Worm (Caenorhabditis elegans) whole organism, late embryonic: ENCODE results near the gene tag-120.

Experiments used
- F13H6.1 ChIP-seq: sonication (generic microtip); optimal IDR thresholded peaks from 2 replicates; lab custom pipeline; 2016; ENCODE audit warnings: missing genetic modification characterization, missing compliant biosample characterization
- K02D7.2 ChIP-seq: sonication (generic microtip); optimal IDR thresholded peaks from 2 replicates; lab custom pipeline; 2017; ENCODE audit warnings: mild to moderate bottlenecking, missing genetic modification characterization, missing compliant biosample characterization
- T23F11.4 ChIP-seq: fragments of 200-800 bp; sonication (Bioruptor generic); optimal IDR thresholded peaks from 2 replicates; lab custom pipeline; 2018; ENCODE audit warnings: mild to moderate bottlenecking, missing genetic modification characterization, missing compliant biosample characterization
- ceh-14 ChIP-seq: sonication (generic microtip); optimal IDR thresholded peaks from 2 replicates; lab custom pipeline; 2016; ENCODE audit warnings: missing genotype, missing genetic modification characterization, missing compliant biosample characterization
- ceh-18 ChIP-seq: sonication (generic microtip); optimal IDR thresholded peaks from 2 replicates; lab custom pipeline; 2016; ENCODE audit warnings: missing genetic modification characterization, missing compliant biosample characterization
- ceh-19 ChIP-seq: fragments of 200-800 bp; sonication (Bioruptor generic); optimal IDR thresholded peaks from 2 replicates; lab custom pipeline; 2018; ENCODE audit warnings: mild to moderate bottlenecking, missing genetic modification characterization, missing compliant biosample characterization
- ceh-2 ChIP-seq: sonication (generic microtip); optimal IDR thresholded peaks from 2 replicates; lab custom pipeline; 2016; ENCODE audit warnings: missing genotype, missing genetic modification characterization, missing compliant biosample characterization
- ceh-24 ChIP-seq: sonication (generic microtip); optimal IDR thresholded peaks from 2 replicates; lab custom pipeline; 2016; ENCODE audit warnings: mild to moderate bottlenecking, missing genetic modification characterization, missing compliant biosample characterization
- ceh-31 ChIP-seq: sonication (generic microtip); optimal IDR thresholded peaks from 2 replicates; lab custom pipeline; 2016; ENCODE audit warnings: missing genetic modification characterization, missing compliant biosample characterization
- ceh-48 ChIP-seq: sonication (generic microtip); optimal IDR thresholded peaks from 2 replicates; lab custom pipeline; 2016; ENCODE audit warnings: missing genetic modification characterization, inconsistent platforms, missing compliant biosample characterization
- eyg-1 ChIP-seq: sonication (generic microtip); optimal IDR thresholded peaks from 2 replicates; lab custom pipeline; 2016; ENCODE audit warnings: missing genotype, missing genetic modification characterization, missing compliant biosample characterization
- fkh-10 ChIP-seq: fragments of 150-350 bp; optimal IDR thresholded peaks from 2 replicates; lab custom pipeline; 2014; ENCODE audit warnings: missing biosample characterization, missing genetic modification reagents, missing genetic modification characterization
- lim-6 ChIP-seq: sonication (generic microtip); optimal IDR thresholded peaks from 2 replicates; lab custom pipeline; 2016; ENCODE audit warnings: missing genetic modification characterization, missing compliant biosample characterization
- nfya-1 ChIP-seq: sonication (generic microtip); optimal IDR thresholded peaks from 2 replicates; lab custom pipeline; 2017; ENCODE audit warnings: missing genetic modification characterization, mild to moderate bottlenecking, missing compliant biosample characterization, antibody characterized with exemption, moderate library complexity
- npax-4 ChIP-seq: sonication (generic microtip); optimal IDR thresholded peaks from 2 replicates; lab custom pipeline; 2016; ENCODE audit warnings: missing genetic modification characterization, missing compliant biosample characterization
- pat-9 ChIP-seq: fragments of 200-800 bp; sonication (Bioruptor generic); optimal IDR thresholded peaks from 2 replicates; lab custom pipeline; 2018; ENCODE audit warnings: mild to moderate bottlenecking, missing genetic modification characterization, moderate library complexity, missing compliant biosample characterization
- ref-2 ChIP-seq: sonication (generic microtip); optimal IDR thresholded peaks from 2 replicates; lab custom pipeline; 2016; ENCODE audit warnings: missing genetic modification characterization, missing compliant biosample characterization
- tbx-2 ChIP-seq: sonication (generic microtip); optimal IDR thresholded peaks from 2 replicates; lab custom pipeline; 2016; ENCODE audit warnings: missing genetic modification characterization, missing compliant biosample characterization
- unc-42 ChIP-seq: sonication (generic microtip); optimal IDR thresholded peaks from 2 replicates; lab custom pipeline; 2016; ENCODE audit warnings: missing genotype, missing genetic modification characterization, missing compliant biosample characterization
- unc-86 ChIP-seq: sonication (generic microtip); optimal IDR thresholded peaks from 2 replicates; lab custom pipeline; 2016; ENCODE audit warnings: missing genetic modification characterization, missing compliant biosample characterization
- ztf-16 ChIP-seq: sonication (generic microtip); optimal IDR thresholded peaks from 2 replicates; lab custom pipeline; 2017; ENCODE audit warnings: missing genetic modification characterization, missing compliant biosample characterization

The tag-120 gene

DNA sequence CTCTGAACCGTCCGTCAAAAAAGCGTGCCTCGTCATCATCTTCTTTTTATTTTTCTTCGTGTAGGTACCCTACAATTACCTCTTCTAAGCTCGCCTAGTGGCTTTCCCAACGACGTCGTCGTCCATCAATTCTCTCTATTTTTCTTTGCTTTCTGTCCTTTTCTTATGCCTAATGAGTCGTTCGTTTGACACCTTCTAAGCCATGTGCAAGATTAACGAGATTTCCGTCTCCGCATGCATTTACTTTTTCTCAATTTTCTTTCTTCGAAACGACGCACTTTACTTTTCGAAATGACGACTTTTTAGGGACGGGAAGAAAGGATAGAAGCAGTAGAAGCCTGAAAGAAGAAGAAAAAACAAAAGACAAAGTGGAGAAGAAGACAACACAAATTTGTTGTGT, 43.2 kb downstream of the tag-120 start, which contains the start of gene ZK287.1:
Gene ZK287.1, plus strand, starts transcription at position 301 of the 400 bp plus-strand sequence.
- no peak for TF ChIP-seq ceh-2 (tag; lab: Kevin White, UChicago)
- TF ChIP-seq ceh-24 (tag; lab: Kevin White, UChicago), result no peak
- peak; percentile 17 for TF ChIP-seq unc-42
- TF ChIP-seq T23F11.4 (GFP tag; lab: Kevin White, UChicago), result no peak
- TF ChIP-seq pat-9 (tag; lab: Kevin White, UChicago), result no peak
- TF ChIP-seq F13H6.1 (tag; lab: Kevin White, UChicago), result no peak
- no peak for TF ChIP-seq ztf-16 (tag; lab: Kevin White, UChicago)
- TF ChIP-seq npax-4, result no peak
- no peak for TF ChIP-seq eyg-1 (tag; lab: Kevin White, UChicago)
- peak; percentile 3 for TF ChIP-seq fkh-10 (GFP tag; lab: Kevin White, UChicago)

DNA sequence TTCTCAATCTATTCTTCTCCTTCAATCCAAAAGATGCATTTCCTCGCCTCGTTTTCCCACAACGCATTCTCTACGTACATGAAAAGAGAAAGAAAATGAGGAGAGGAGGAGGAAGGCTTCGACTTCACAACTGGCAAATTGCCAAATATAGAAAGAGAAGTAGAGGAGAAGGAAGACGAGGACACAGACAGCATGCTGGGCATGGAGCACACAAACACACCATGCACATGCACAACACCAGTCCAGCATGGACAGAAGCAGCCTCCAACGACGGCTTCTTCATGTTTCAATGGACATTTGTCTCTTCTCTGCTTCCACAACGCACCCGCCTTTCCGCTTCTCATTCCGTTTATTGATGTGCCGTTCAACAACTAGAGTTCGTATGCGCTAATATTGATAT, 45.0 kb downstream of the tag-120 start:
- TF ChIP-seq ceh-48 (peak; percentile 30), lim-6 (no peak), unc-42 (peak; percentile 14), unc-86 (peak; percentile 18), ceh-31 (peak; percentile 82), ceh-18 (tag; lab: Kevin White, UChicago) (no peak), tbx-2 (tag; lab: Kevin White, UChicago) (peak; percentile 44), nfya-1 (tag; lab: Kevin White, UChicago) (peak; percentile 56), ceh-19 (GFP tag; lab: Kevin White, UChicago) (peak; percentile 39), ref-2 (tag; lab: Kevin White, UChicago) (peak; percentile 0)

DNA sequence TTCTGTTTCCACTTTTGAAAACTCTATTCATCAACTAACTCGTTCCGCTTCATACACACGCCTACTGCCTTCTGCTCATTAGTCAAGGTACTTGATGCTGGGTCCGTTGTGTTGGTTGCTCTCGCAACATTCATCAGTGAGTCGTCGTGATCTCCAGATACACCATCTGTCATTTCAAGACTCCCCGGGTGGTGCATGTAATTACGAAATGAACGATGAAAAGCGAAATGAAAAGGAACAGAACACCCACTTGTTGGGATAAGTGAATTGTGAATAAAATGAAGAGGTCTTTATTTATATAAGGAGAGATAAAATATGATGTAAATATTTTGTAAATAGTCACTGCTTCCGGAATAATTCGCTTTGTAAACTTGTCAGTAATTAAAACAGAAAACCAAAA, 45.7 kb downstream of the tag-120 start:
- TF ChIP-seq K02D7.2 (tag; lab: Kevin White, UChicago) (no peak), unc-42 (peak; percentile 45), ceh-14 (tag; lab: Kevin White, UChicago) (peak; percentile 1), ceh-18 (tag; lab: Kevin White, UChicago) (no peak)

DNA sequence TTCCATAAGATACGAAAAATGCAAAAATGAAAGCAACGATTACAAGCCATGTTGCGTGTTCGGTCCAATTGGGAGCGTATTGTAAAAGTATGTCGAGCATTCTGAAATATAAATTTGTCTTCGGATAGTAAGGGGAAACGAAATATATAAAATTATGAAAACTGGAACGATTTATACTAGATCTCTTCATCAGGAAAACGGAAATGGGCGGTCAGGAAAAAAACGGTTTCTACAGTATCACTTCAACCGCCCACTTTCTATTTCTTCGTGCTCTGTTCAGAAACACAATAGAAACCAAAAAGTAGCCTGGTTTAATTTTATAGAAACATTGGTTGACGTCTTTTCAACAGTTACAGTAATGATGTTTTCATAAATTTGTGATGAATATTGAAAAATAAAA, 48.1 kb downstream of the tag-120 start, which contains the start of gene pitr-4:
Gene pitr-4, minus strand, starts transcription at position 101 of the 400 bp plus-strand sequence.
- no peak for TF ChIP-seq nfya-1 (tag; lab: Kevin White, UChicago)
- TF ChIP-seq, all 69 proteins: peak for 0
